Worm (Caenorhabditis elegans): ENCODE data around the gene Y51H7BR.4.

ce11 chrII:1571032-1571431 lies 41.9 kb downstream of the Y51H7BR.4 start, which contains the start of gene fbxb-46:
- no peak for TF ChIP-seq ceh-19 (GFP tag; optimal IDR thresholded peaks at IDR 0.05)
- no peak for TF ChIP-seq ama-1 (optimal IDR thresholded peaks at IDR 0.05)
- TF ChIP-seq ceh-48 (tag; optimal IDR thresholded peaks at IDR 0.05): no peak
- TF ChIP-seq odd-2 (tag; optimal IDR thresholded peaks at IDR 0.05): no peak
- TF ChIP-seq tbx-2 (tag; optimal IDR thresholded peaks at IDR 0.05): no peak
- no peak for TF ChIP-seq ceh-6 (GFP tag; optimal IDR thresholded peaks at IDR 0.05)
- TF ChIP-seq lin-11 (tag; optimal IDR thresholded peaks at IDR 0.05): no peak
